Fruit fly (Drosophila melanogaster): Measurements from ENCODE around the gene Cln3.

DNA sequence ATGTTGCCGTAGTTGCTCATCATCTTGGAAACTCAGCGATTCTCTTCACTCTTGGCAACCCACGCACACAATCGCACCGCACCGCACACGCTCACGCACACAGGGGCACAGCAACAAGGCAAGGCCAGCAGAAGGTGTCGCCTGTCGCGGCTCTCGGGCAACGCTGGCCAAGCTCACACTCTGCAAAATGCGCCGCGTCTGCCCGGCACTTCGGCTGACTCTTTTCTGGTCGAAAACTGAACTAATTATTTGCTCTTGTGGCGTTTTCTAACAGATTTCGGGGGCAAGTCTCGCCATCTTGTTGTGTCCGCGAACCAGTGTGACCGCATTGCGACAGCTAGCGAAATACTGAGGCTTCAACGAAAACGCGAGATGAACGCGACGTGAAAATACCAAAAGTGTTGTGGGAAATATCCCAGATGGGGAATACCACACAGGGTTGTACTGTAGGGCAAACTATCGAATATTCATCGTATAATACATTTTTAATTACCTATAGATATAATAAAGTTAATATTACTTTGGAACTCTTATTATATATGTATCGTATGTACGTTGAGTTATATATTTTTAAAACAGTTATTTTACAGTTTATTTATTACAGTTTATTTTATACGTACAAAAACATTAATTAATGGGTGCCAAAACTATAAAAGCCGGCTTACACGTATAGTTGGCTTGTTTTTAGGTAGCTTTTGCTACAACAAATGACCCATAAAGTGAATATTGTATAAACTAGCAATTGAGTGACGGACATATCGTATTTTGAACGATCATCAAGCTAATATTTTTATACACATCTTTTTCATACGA is 32.5 kb upstream of the Cln3 start, which contains the start of the genes MED19 and CG7430:
- peak; percentile 87 for TF ChIP-seq EcR (GFP tag; optimal IDR thresholded peaks at IDR 0.05)
- TF ChIP-seq CG15710 (tag; optimal IDR thresholded peaks at IDR 0.05): no peak
- peak; percentile 54; the same call in 2 of the 3 replicates for TF ChIP-seq CG4496 (GFP tag; IDR thresholded peaks at IDR 0.05)
- TF ChIP-seq CG8301 (tag; optimal IDR thresholded peaks at IDR 0.05): no peak
- TF ChIP-seq Pif1B (GFP tag; optimal IDR thresholded peaks at IDR 0.05): no peak
- no peak for TF ChIP-seq Pif1A (GFP tag; optimal IDR thresholded peaks at IDR 0.05)

Measured in whole organism, pupa.